Fruit fly (Drosophila melanogaster) whole organism, embryonic: ENCODE results near the gene CG14650.

ENCODE experiments used
- BtbVII ChIP-seq: fragments of 200-800 bp; sonication (Bioruptor generic); optimal IDR thresholded peaks from 3 replicates; lab custom pipeline; 2017; ENCODE audit warnings: missing biosample characterization, mild to moderate bottlenecking, missing genetic modification characterization
- CG10209 ChIP-seq: fragments of 200-800 bp; sonication (Bioruptor generic); optimal IDR thresholded peaks from 3 replicates; lab custom pipeline; 2017; ENCODE audit warnings: missing biosample characterization, mild to moderate bottlenecking, missing genetic modification characterization, missing genetic modification reagents
- CG12659 ChIP-seq: fragments of 200-800 bp; sonication (Bioruptor generic); optimal IDR thresholded peaks from 3 replicates; lab custom pipeline; 2017; ENCODE audit warnings: mild to moderate bottlenecking, missing biosample characterization, missing genetic modification reagents, missing genetic modification characterization
- CG15696 ChIP-seq: fragments of 200-800 bp; sonication (Bioruptor generic); optimal IDR thresholded peaks from 2 replicates; lab custom pipeline; 2019; ENCODE audit warnings: missing biosample characterization, mild to moderate bottlenecking, missing genetic modification characterization, moderate library complexity
- CG17612 ChIP-seq: fragments of 200-800 bp; sonication (Bioruptor generic); IDR thresholded peaks from 2 replicates; pipeline ENCODE4 v1.3.6; 2022; ENCODE audit warnings: missing biosample characterization, missing genetic modification characterization
- CG17802 ChIP-seq: fragments of 200-800 bp; sonication (Bioruptor generic); optimal IDR thresholded peaks from 2 replicates; lab custom pipeline; 2018; ENCODE audit warnings: missing biosample characterization, mild to moderate bottlenecking, missing genetic modification characterization, moderate library complexity
- CG2120 ChIP-seq: fragments of 200-800 bp; sonication (Bioruptor generic); optimal IDR thresholded peaks from 3 replicates; lab custom pipeline; 2016; ENCODE audit warnings: missing biosample characterization, missing genetic modification characterization
- CG2889 ChIP-seq: fragments of 200-800 bp; sonication (Bioruptor generic); IDR thresholded peaks from 3 replicates; pipeline ENCODE4 v1.3.6; 2022; ENCODE audit warnings: missing biosample characterization, missing genetic modification characterization
- CG3065 ChIP-seq: fragments of 200-800 bp; sonication (Bioruptor generic); optimal IDR thresholded peaks from 2 replicates; lab custom pipeline; 2016; ENCODE audit warnings: missing biosample characterization, missing genetic modification characterization
- CG34422 ChIP-seq: fragments of 200-800 bp; sonication (Bioruptor generic); IDR thresholded peaks from 3 replicates; pipeline ENCODE4 v1.3.6; 2022; ENCODE audit warnings: missing biosample characterization, missing genetic modification characterization
- CG3995 ChIP-seq: fragments of 200-800 bp; sonication (Bioruptor generic); optimal IDR thresholded peaks from 3 replicates; lab custom pipeline; 2016; ENCODE audit warnings: missing biosample characterization, missing genetic modification characterization
- CG6272 ChIP-seq: fragments of 200-800 bp; sonication (Bioruptor generic); IDR thresholded peaks from 2 replicates; pipeline ENCODE4 v1.3.6; 2022; ENCODE audit warnings: missing biosample characterization, missing genetic modification characterization
- CG7745 ChIP-seq: fragments of 200-800 bp; sonication (Bioruptor generic); optimal IDR thresholded peaks from 2 replicates; lab custom pipeline; 2018; ENCODE audit warnings: missing biosample characterization, mild to moderate bottlenecking, missing genetic modification characterization, moderate library complexity
- CG7839 ChIP-seq: fragments of 200-800 bp; sonication (Bioruptor generic); optimal IDR thresholded peaks from 3 replicates; lab custom pipeline; 2018; ENCODE audit warnings: missing biosample characterization, mild to moderate bottlenecking, missing genetic modification characterization, moderate library complexity
- CG9932 ChIP-seq: fragments of 200-800 bp; sonication (Bioruptor generic); IDR thresholded peaks from 2 replicates; pipeline ENCODE4 v1.3.6; 2022; ENCODE audit warnings: missing biosample characterization, missing genetic modification characterization
- CoRest ChIP-seq: fragments of 200-800 bp; sonication (Bioruptor generic); optimal IDR thresholded peaks from 3 replicates; lab custom pipeline; 2018; ENCODE audit warnings: missing biosample characterization, mild to moderate bottlenecking, missing genetic modification characterization, moderate library complexity
- CrebB ChIP-seq: fragments of 200-800 bp; sonication (Bioruptor generic); optimal IDR thresholded peaks from 3 replicates; lab custom pipeline; 2018; ENCODE audit warnings: missing biosample characterization, mild to moderate bottlenecking, missing genetic modification characterization
- D19B ChIP-seq: fragments of 200-800 bp; sonication (Bioruptor generic); optimal IDR thresholded peaks from 2 replicates; lab custom pipeline; 2017; ENCODE audit warnings: missing biosample characterization, mild to moderate bottlenecking, missing genetic modification characterization
- Ets97D ChIP-seq: fragments of 200-800 bp; sonication (Bioruptor generic); optimal IDR thresholded peaks from 3 replicates; lab custom pipeline; 2016; ENCODE audit warnings: missing biosample characterization, missing genetic modification characterization
- H15 ChIP-seq: fragments of 200-800 bp; sonication (Bioruptor generic); IDR thresholded peaks from 3 replicates; pipeline ENCODE4 v1.3.6; 2022; ENCODE audit warnings: missing biosample characterization, missing genetic modification characterization
- Lpt ChIP-seq: fragments of >200 bp; optimal IDR thresholded peaks from 2 replicates; lab custom pipeline; 2018; ENCODE audit warnings: missing biosample characterization, missing genetic modification characterization
- MESR4 ChIP-seq: fragments of 200-800 bp; sonication (Bioruptor generic); optimal IDR thresholded peaks from 2 replicates; lab custom pipeline; 2018; ENCODE audit warnings: missing biosample characterization, mild to moderate bottlenecking, missing genetic modification characterization, moderate library complexity
- Mes4 ChIP-seq: fragments of 200-800 bp; sonication (Bioruptor generic); optimal IDR thresholded peaks from 2 replicates; lab custom pipeline; 2016; ENCODE audit warnings: missing biosample characterization, missing genetic modification characterization
- Opbp ChIP-seq: fragments of 200-800 bp; sonication (Bioruptor generic); IDR thresholded peaks from 3 replicates; pipeline ENCODE4 v1.3.6; 2022; ENCODE audit warnings: missing biosample characterization, missing genetic modification characterization; ENCODE audit not compliant: partially characterized antibody
- Pdp1 ChIP-seq, 2 experiments: fragments of 200-800 bp; sonication (Bioruptor generic); optimal IDR thresholded peaks; 3 replicates each; lab custom pipeline; 2016; ENCODE audit warnings: missing biosample characterization in 2 of 2, missing genetic modification characterization in 2 of 2, mild to moderate bottlenecking in 1 of 2, moderate library complexity in 1 of 2
- Scr ChIP-seq: fragments of 200-800 bp; sonication (Bioruptor generic); IDR thresholded peaks from 2 replicates; pipeline ENCODE4 v1.3.6; 2022; ENCODE audit warnings: missing biosample characterization, missing genetic modification characterization; ENCODE audit not compliant: partially characterized antibody
- Six4 ChIP-seq: fragments of 200-800 bp; sonication (Bioruptor generic); optimal IDR thresholded peaks from 2 replicates; lab custom pipeline; 2016; ENCODE audit warnings: missing biosample characterization, missing genetic modification characterization
- Sox102F ChIP-seq: fragments of 200-800 bp; sonication (Bioruptor generic); optimal IDR thresholded peaks from 2 replicates; lab custom pipeline; 2018; ENCODE audit warnings: missing biosample characterization, mild to moderate bottlenecking, missing genetic modification characterization, moderate library complexity
- Ssrp ChIP-seq: fragments of 200-800 bp; sonication (Bioruptor generic); optimal IDR thresholded peaks from 2 replicates; lab custom pipeline; 2018; ENCODE audit warnings: missing biosample characterization, mild to moderate bottlenecking, missing genetic modification characterization, moderate library complexity
- Usf ChIP-seq: fragments of 200-800 bp; sonication (Bioruptor generic); optimal IDR thresholded peaks from 2 replicates; lab custom pipeline; 2017; ENCODE audit warnings: missing genotype, missing biosample characterization, missing genetic modification characterization
- Vsx1 ChIP-seq: fragments of 200-800 bp; sonication (Bioruptor generic); optimal IDR thresholded peaks from 2 replicates; lab custom pipeline; 2017; ENCODE audit warnings: missing biosample characterization, mild to moderate bottlenecking, missing genetic modification characterization, missing genetic modification reagents
- Xbp1 ChIP-seq: fragments of 200-800 bp; sonication (Bioruptor generic); optimal IDR thresholded peaks from 3 replicates; lab custom pipeline; 2016; ENCODE audit warnings: missing biosample characterization, mild to moderate bottlenecking, missing genetic modification characterization
- bab2 ChIP-seq: fragments of 200-800 bp; sonication (Bioruptor generic); optimal IDR thresholded peaks from 2 replicates; lab custom pipeline; 2016; ENCODE audit warnings: missing biosample characterization, missing genetic modification characterization
- btn ChIP-seq: fragments of 200-800 bp; sonication (Bioruptor generic); optimal IDR thresholded peaks from 2 replicates; lab custom pipeline; 2016; ENCODE audit warnings: missing biosample characterization, missing genetic modification characterization
- chn ChIP-seq: fragments of 200-800 bp; sonication (Bioruptor generic); optimal IDR thresholded peaks from 2 replicates; lab custom pipeline; 2016; ENCODE audit warnings: missing biosample characterization, missing genetic modification characterization
- dysf ChIP-seq: fragments of 200-800 bp; sonication (Bioruptor generic); IDR thresholded peaks from 3 replicates; pipeline ENCODE4 v1.3.6; 2022; ENCODE audit warnings: missing biosample characterization, missing genetic modification characterization
- exex ChIP-seq: fragments of 200-800 bp; sonication (Bioruptor generic); optimal IDR thresholded peaks from 4 replicates; lab custom pipeline; 2018; ENCODE audit warnings: missing biosample characterization, mild to moderate bottlenecking, missing genetic modification characterization, moderate library complexity
- eyg ChIP-seq: fragments of 200-800 bp; sonication (Bioruptor generic); optimal IDR thresholded peaks from 3 replicates; lab custom pipeline; 2016; ENCODE audit warnings: missing biosample characterization, missing genetic modification characterization
- hbn ChIP-seq: fragments of 200-800 bp; sonication (Bioruptor generic); IDR thresholded peaks from 2 replicates; pipeline ENCODE4 v1.3.6; 2022; ENCODE audit warnings: missing biosample characterization, missing genetic modification characterization; ENCODE audit not compliant: partially characterized antibody
- her ChIP-seq: fragments of 200-800 bp; sonication (Bioruptor generic); optimal IDR thresholded peaks from 2 replicates; lab custom pipeline; 2016; ENCODE audit warnings: missing biosample characterization, missing genetic modification characterization
- jing ChIP-seq: fragments of 200-800 bp; sonication (Bioruptor generic); optimal IDR thresholded peaks from 2 replicates; lab custom pipeline; 2018; ENCODE audit warnings: missing biosample characterization, mild to moderate bottlenecking, missing genetic modification characterization
- pzg ChIP-seq: fragments of 200-800 bp; sonication (Bioruptor generic); optimal IDR thresholded peaks from 3 replicates; lab custom pipeline; 2018; ENCODE audit warnings: missing biosample characterization, mild to moderate bottlenecking, missing genetic modification characterization, moderate library complexity
- shn ChIP-seq: fragments of 200-800 bp; sonication (Bioruptor generic); optimal IDR thresholded peaks from 3 replicates; lab custom pipeline; 2016; ENCODE audit warnings: missing biosample characterization, missing genetic modification characterization
- ssp ChIP-seq: fragments of 200-800 bp; sonication (Bioruptor generic); IDR thresholded peaks from 2 replicates; pipeline ENCODE4 v1.3.6; 2022; ENCODE audit warnings: missing biosample characterization, missing genetic modification characterization
- stc ChIP-seq: fragments of 200-800 bp; sonication (Bioruptor generic); IDR thresholded peaks from 2 replicates; pipeline ENCODE4 v1.3.6; 2022; ENCODE audit warnings: missing biosample characterization, missing genetic modification characterization
- trh ChIP-seq: fragments of 200-800 bp; sonication (Bioruptor generic); optimal IDR thresholded peaks from 2 replicates; lab custom pipeline; 2016; ENCODE audit warnings: missing biosample characterization, missing genetic modification characterization
- tup ChIP-seq: fragments of 200-800 bp; sonication (Bioruptor generic); optimal IDR thresholded peaks from 2 replicates; lab custom pipeline; 2016; ENCODE audit warnings: missing biosample characterization, mild to moderate bottlenecking, missing genetic modification characterization, moderate library complexity
- twi ChIP-seq: fragments of 200-800 bp; optimal IDR thresholded peaks from 2 replicates; lab custom pipeline; 2019; ENCODE audit warnings: missing biosample characterization, mild to moderate bottlenecking, missing genetic modification characterization, moderate library complexity
- zen2 ChIP-seq: fragments of 200-800 bp; sonication (Bioruptor generic); IDR thresholded peaks from 3 replicates; pipeline ENCODE4 v1.3.6; 2022; ENCODE audit warnings: missing biosample characterization, missing genetic modification characterization; ENCODE audit not compliant: partially characterized antibody

CG14650 gene

dm6 chr3R:4433441-4434077 lies 3.6 kb upstream of the CG14650 start, which contains the start of the genes eIF3a and CG1074:
Gene eIF3a, minus strand, starts transcription at chr3R:4433895.
Gene CG1074, plus strand, starts transcription at chr3R:4433965.
- TF ChIP-seq CG12659 (GFP tag; lab: Kevin White, UChicago) (peak; percentile 95), her (peak; percentile 66), CG2120 (GFP tag; lab: Kevin White, UChicago) (peak; percentile 73), trh (GFP tag; lab: Kevin White, UChicago) (peak; percentile 25), CG17802 (tag; lab: Kevin White, UChicago) (peak; percentile 52), H15 (GFP tag; lab: Robert Waterston, UW) (peak; percentile 50; the same call in 2 of the 3 replicates), CrebB (peak; percentile 70), Mes4 (peak; percentile 60), Scr (peak; percentile 97), stc (GFP tag; lab: Robert Waterston, UW) (peak; percentile 55; the same call in 1 of the 2 replicates), CG7839 (tag; lab: Kevin White, UChicago) (no peak), twi (tag; lab: Kevin White, UChicago) (peak; percentile 62), tup (GFP tag; lab: Kevin White, UChicago) (peak; percentile 10), btn (GFP tag; lab: Kevin White, UChicago) (peak; percentile 22), MESR4 (peak; percentile 98), Ssrp (peak; percentile 13), exex (tag; lab: Kevin White, UChicago) (no peak), eyg (GFP tag; lab: Kevin White, UChicago) (peak; percentile 45), chn (GFP tag; lab: Kevin White, UChicago) (peak; percentile 56), Lpt (GFP tag; lab: Kevin White, UChicago) (no peak), jing (no peak), bab2 (no peak), BtbVII (GFP tag; lab: Kevin White, UChicago) (peak; percentile 73), Usf (GFP tag; lab: Kevin White, UChicago) (no peak), Vsx1 (GFP tag; lab: Kevin White, UChicago) (no peak), CG3995 (GFP tag; lab: Kevin White, UChicago) (peak; percentile 76), CG6272 (GFP tag; lab: Robert Waterston, UW) (peak; percentile 54), zen2 (peak; percentile 87), CG34422 (GFP tag; lab: Robert Waterston, UW) (peak; percentile 90; the same call in 2 of the 3 replicates), shn (peak; percentile 51), Six4 (GFP tag; lab: Kevin White, UChicago) (no peak), hbn (GFP tag; lab: Robert Waterston, UW) (peak; percentile 91), pzg (peak; percentile 95), CG7745 (tag; lab: Kevin White, UChicago) (peak; percentile 15), CG3065 (GFP tag; lab: Kevin White, UChicago) (no peak), Xbp1 (GFP tag; lab: Kevin White, UChicago) (peak; percentile 65), D19B (no peak), dysf (GFP tag; lab: Robert Waterston, UW) (peak; percentile 40; the same call in 1 of the 3 replicates), CG2889 (no peak), CoRest (tag; lab: Kevin White, UChicago) (peak; percentile 51), ssp (GFP tag; lab: Robert Waterston, UW) (peak; percentile 50), CG15696 (tag; lab: Kevin White, UChicago) (peak; percentile 4), CG17612 (GFP tag; lab: Robert Waterston, UW) (no peak), Ets97D (peak; percentile 97), Pdp1 (GFP tag; optimal IDR thresholded peaks at IDR 0.05; lab: Kevin White, UChicago) (peak; percentile 63 to 72), CG9932 (GFP tag; lab: Robert Waterston, UW) (peak; percentile 84), Opbp (peak; percentile 99), Sox102F (no peak), CG10209 (GFP tag; lab: Kevin White, UChicago) (peak; percentile 29)
